Worm (Caenorhabditis elegans) whole organism, late embryonic: ENCODE data around the gene C03E10.3.
"Not testable (repeated sequence)": the region's sequence is repeated elsewhere in the genome, so short reads cannot be mapped to it uniquely, and the experiment has no call there.

ENCODE experiments used
- C08G9.2 ChIP-seq: sonication (generic microtip); optimal IDR thresholded peaks from 2 replicates; lab custom pipeline; 2016; ENCODE audit warnings: mild to moderate bottlenecking, missing genetic modification characterization, moderate library complexity, missing compliant biosample characterization
- F13H6.1 ChIP-seq: sonication (generic microtip); optimal IDR thresholded peaks from 2 replicates; lab custom pipeline; 2016; ENCODE audit warnings: missing genetic modification characterization, missing compliant biosample characterization
- T23F11.4 ChIP-seq: fragments of 200-800 bp; sonication (Bioruptor generic); optimal IDR thresholded peaks from 2 replicates; lab custom pipeline; 2018; ENCODE audit warnings: mild to moderate bottlenecking, missing genetic modification characterization, missing compliant biosample characterization
- Y22D7AL.16 ChIP-seq: sonication (generic microtip); optimal IDR thresholded peaks from 2 replicates; lab custom pipeline; 2016; ENCODE audit warnings: missing genetic modification characterization, missing compliant biosample characterization
- ahr-1 ChIP-seq: sonication (generic microtip); optimal IDR thresholded peaks from 2 replicates; lab custom pipeline; 2016; ENCODE audit warnings: missing genetic modification characterization, missing compliant biosample characterization
- ama-1 ChIP-seq: fragments of 150-350 bp; optimal IDR thresholded peaks from 2 replicates; lab custom pipeline; 2014
- ceh-18 ChIP-seq: sonication (generic microtip); optimal IDR thresholded peaks from 2 replicates; lab custom pipeline; 2016; ENCODE audit warnings: missing genetic modification characterization, missing compliant biosample characterization
- ceh-19 ChIP-seq: fragments of 200-800 bp; sonication (Bioruptor generic); optimal IDR thresholded peaks from 2 replicates; lab custom pipeline; 2018; ENCODE audit warnings: mild to moderate bottlenecking, missing genetic modification characterization, missing compliant biosample characterization
- ceh-2 ChIP-seq: sonication (generic microtip); optimal IDR thresholded peaks from 2 replicates; lab custom pipeline; 2016; ENCODE audit warnings: missing genotype, missing genetic modification characterization, missing compliant biosample characterization
- ceh-22 ChIP-seq: sonication (generic microtip); optimal IDR thresholded peaks from 2 replicates; lab custom pipeline; 2017; ENCODE audit warnings: missing biosample characterization, missing genetic modification characterization
- ceh-24 ChIP-seq: sonication (generic microtip); optimal IDR thresholded peaks from 2 replicates; lab custom pipeline; 2016; ENCODE audit warnings: mild to moderate bottlenecking, missing genetic modification characterization, missing compliant biosample characterization
- ceh-34 ChIP-seq: sonication (generic microtip); optimal IDR thresholded peaks from 2 replicates; lab custom pipeline; 2016; ENCODE audit warnings: mild to moderate bottlenecking, missing genetic modification characterization, missing compliant biosample characterization
- ceh-45 ChIP-seq: fragments of 200-800 bp; sonication (Bioruptor generic); IDR thresholded peaks from 2 replicates; pipeline ENCODE4 v1.3.6; 2022; ENCODE audit warnings: missing genetic modification reagents, missing genetic modification characterization, missing compliant biosample characterization
- che-1 ChIP-seq: sonication (generic microtip); optimal IDR thresholded peaks from 2 replicates; lab custom pipeline; 2016; ENCODE audit warnings: mild to moderate bottlenecking, missing genetic modification characterization, missing compliant biosample characterization
- dve-1 ChIP-seq: sonication (generic microtip); optimal IDR thresholded peaks from 2 replicates; lab custom pipeline; 2017; ENCODE audit warnings: antibody characterized with exemption, mild to moderate bottlenecking, missing genetic modification characterization, missing compliant biosample characterization
- elt-4 ChIP-seq: sonication (generic microtip); optimal IDR thresholded peaks from 2 replicates; lab custom pipeline; 2016; ENCODE audit warnings: missing genetic modification characterization, missing compliant biosample characterization
- ets-4 ChIP-seq: sonication (generic microtip); optimal IDR thresholded peaks from 2 replicates; lab custom pipeline; 2016; ENCODE audit warnings: missing genetic modification characterization, missing compliant biosample characterization
- eyg-1 ChIP-seq: sonication (generic microtip); optimal IDR thresholded peaks from 2 replicates; lab custom pipeline; 2016; ENCODE audit warnings: missing genotype, missing genetic modification characterization, missing compliant biosample characterization
- fax-1 ChIP-seq: sonication (generic microtip); optimal IDR thresholded peaks from 2 replicates; lab custom pipeline; 2016; ENCODE audit warnings: missing genotype, missing genetic modification characterization, missing compliant biosample characterization
- fkh-10 ChIP-seq: fragments of 150-350 bp; optimal IDR thresholded peaks from 2 replicates; lab custom pipeline; 2014; ENCODE audit warnings: missing biosample characterization, missing genetic modification reagents, missing genetic modification characterization
- gmeb-2 ChIP-seq: sonication (generic microtip); optimal IDR thresholded peaks from 2 replicates; lab custom pipeline; 2016; ENCODE audit warnings: missing genetic modification characterization, inconsistent platforms, missing compliant biosample characterization
- hlh-13 ChIP-seq: fragments of 200-800 bp; sonication (Bioruptor generic); optimal IDR thresholded peaks from 2 replicates; lab custom pipeline; 2018; ENCODE audit warnings: mild to moderate bottlenecking, missing genetic modification characterization, missing compliant biosample characterization
- hlh-15 ChIP-seq: sonication (generic microtip); optimal IDR thresholded peaks from 2 replicates; lab custom pipeline; 2016; ENCODE audit warnings: missing genetic modification characterization, missing compliant biosample characterization
- hlh-6 ChIP-seq: sonication (generic microtip); optimal IDR thresholded peaks from 2 replicates; lab custom pipeline; 2016; ENCODE audit warnings: missing genotype, missing genetic modification characterization, missing compliant biosample characterization
- hlh-8 ChIP-seq: sonication (generic microtip); optimal IDR thresholded peaks from 2 replicates; lab custom pipeline; 2016; ENCODE audit warnings: missing genotype, missing genetic modification characterization, missing compliant biosample characterization
- lim-6 ChIP-seq: sonication (generic microtip); optimal IDR thresholded peaks from 2 replicates; lab custom pipeline; 2016; ENCODE audit warnings: missing genetic modification characterization, missing compliant biosample characterization
- madf-2 ChIP-seq: sonication (generic microtip); optimal IDR thresholded peaks from 2 replicates; lab custom pipeline; 2017; ENCODE audit warnings: missing genetic modification characterization, missing compliant biosample characterization
- mec-3 ChIP-seq: sonication (generic microtip); optimal IDR thresholded peaks from 2 replicates; lab custom pipeline; 2016; ENCODE audit warnings: borderline replicate concordance, missing genetic modification characterization, missing compliant biosample characterization
- nfya-1 ChIP-seq: sonication (generic microtip); optimal IDR thresholded peaks from 2 replicates; lab custom pipeline; 2017; ENCODE audit warnings: missing genetic modification characterization, mild to moderate bottlenecking, missing compliant biosample characterization, antibody characterized with exemption, moderate library complexity
- nhr-11 ChIP-seq: fragments of 150-350 bp; optimal IDR thresholded peaks from 2 replicates; lab custom pipeline; 2014; ENCODE audit warnings: missing biosample characterization, missing genetic modification characterization
- nhr-232 ChIP-seq: sonication (generic microtip); optimal IDR thresholded peaks from 2 replicates; lab custom pipeline; 2016; ENCODE audit warnings: missing genetic modification characterization, missing compliant biosample characterization
- npax-4 ChIP-seq: sonication (generic microtip); optimal IDR thresholded peaks from 2 replicates; lab custom pipeline; 2016; ENCODE audit warnings: missing genetic modification characterization, missing compliant biosample characterization
- odd-2 ChIP-seq: sonication (generic microtip); optimal IDR thresholded peaks from 2 replicates; lab custom pipeline; 2017; ENCODE audit warnings: antibody characterized with exemption, mild to moderate bottlenecking, missing genetic modification characterization, missing compliant biosample characterization
- pat-9 ChIP-seq: fragments of 200-800 bp; sonication (Bioruptor generic); optimal IDR thresholded peaks from 2 replicates; lab custom pipeline; 2018; ENCODE audit warnings: mild to moderate bottlenecking, missing genetic modification characterization, moderate library complexity, missing compliant biosample characterization
- pax-1 ChIP-seq: fragments of 150-350 bp; optimal IDR thresholded peaks from 2 replicates; lab custom pipeline; 2014; ENCODE audit warnings: missing biosample characterization, missing genetic modification characterization
- pha-2 ChIP-seq: sonication (generic microtip); optimal IDR thresholded peaks from 2 replicates; lab custom pipeline; 2017; ENCODE audit warnings: mild to moderate bottlenecking, missing genetic modification characterization, missing compliant biosample characterization
- pha-4 ChIP-seq: fragments of 150-350 bp; optimal IDR thresholded peaks from 2 replicates; lab custom pipeline; 2018; ENCODE audit warnings: missing biosample characterization, missing genetic modification reagents, missing genetic modification characterization
- pqm-1 ChIP-seq: sonication (generic microtip); optimal IDR thresholded peaks from 2 replicates; lab custom pipeline; 2016; ENCODE audit warnings: missing genetic modification characterization, missing compliant biosample characterization
- ref-2 ChIP-seq: sonication (generic microtip); optimal IDR thresholded peaks from 2 replicates; lab custom pipeline; 2016; ENCODE audit warnings: missing genetic modification characterization, missing compliant biosample characterization
- rnt-1 ChIP-seq: sonication (generic microtip); optimal IDR thresholded peaks from 2 replicates; lab custom pipeline; 2016; ENCODE audit warnings: missing genetic modification characterization, missing compliant biosample characterization
- sox-2 ChIP-seq: fragments of 200-800 bp; sonication (Bioruptor generic); IDR thresholded peaks from 2 replicates; pipeline ENCODE4 v1.3.6; 2022; ENCODE audit warnings: missing genetic modification reagents, missing genetic modification characterization, missing compliant biosample characterization
- syd-9 ChIP-seq: sonication (generic microtip); optimal IDR thresholded peaks from 2 replicates; lab custom pipeline; 2016; ENCODE audit warnings: mild to moderate bottlenecking, missing genetic modification characterization, moderate library complexity, missing compliant biosample characterization
- tbx-2 ChIP-seq: sonication (generic microtip); optimal IDR thresholded peaks from 2 replicates; lab custom pipeline; 2016; ENCODE audit warnings: missing genetic modification characterization, missing compliant biosample characterization
- tbx-7 ChIP-seq: sonication (generic microtip); optimal IDR thresholded peaks from 2 replicates; lab custom pipeline; 2016; ENCODE audit warnings: missing genotype, missing genetic modification characterization, missing compliant biosample characterization
- ttx-3 ChIP-seq: sonication (generic microtip); optimal IDR thresholded peaks from 2 replicates; lab custom pipeline; 2016; ENCODE audit warnings: missing genetic modification reagents, missing genetic modification characterization, missing compliant biosample characterization
- unc-3 ChIP-seq, 2 experiments: fragments of 200-800 bp in 1 of 2; sonication (Bioruptor generic) in 1 of 2; sonication (generic microtip) in 1 of 2; conservative IDR thresholded peaks in 1 of 2; optimal IDR thresholded peaks in 1 of 2; 2 replicates each; pipeline versions ENCODE4 v1.3.6 to Lab custom; 2016 to 2022; ENCODE audit warnings: missing compliant biosample characterization in 2 of 2, missing genetic modification characterization in 2 of 2, missing genetic modification reagents in 1 of 2
- unc-42 ChIP-seq: sonication (generic microtip); optimal IDR thresholded peaks from 2 replicates; lab custom pipeline; 2016; ENCODE audit warnings: missing genotype, missing genetic modification characterization, missing compliant biosample characterization
- unc-55 ChIP-seq: sonication (generic microtip); optimal IDR thresholded peaks from 2 replicates; lab custom pipeline; 2017; ENCODE audit warnings: missing biosample characterization, missing genetic modification reagents, missing genetic modification characterization
- zip-5 ChIP-seq: sonication (generic microtip); optimal IDR thresholded peaks from 2 replicates; lab custom pipeline; 2016; ENCODE audit warnings: missing genetic modification characterization, missing compliant biosample characterization
- ztf-16 ChIP-seq: sonication (generic microtip); optimal IDR thresholded peaks from 2 replicates; lab custom pipeline; 2017; ENCODE audit warnings: missing genetic modification characterization, missing compliant biosample characterization

The C03E10.3 gene

DNA sequence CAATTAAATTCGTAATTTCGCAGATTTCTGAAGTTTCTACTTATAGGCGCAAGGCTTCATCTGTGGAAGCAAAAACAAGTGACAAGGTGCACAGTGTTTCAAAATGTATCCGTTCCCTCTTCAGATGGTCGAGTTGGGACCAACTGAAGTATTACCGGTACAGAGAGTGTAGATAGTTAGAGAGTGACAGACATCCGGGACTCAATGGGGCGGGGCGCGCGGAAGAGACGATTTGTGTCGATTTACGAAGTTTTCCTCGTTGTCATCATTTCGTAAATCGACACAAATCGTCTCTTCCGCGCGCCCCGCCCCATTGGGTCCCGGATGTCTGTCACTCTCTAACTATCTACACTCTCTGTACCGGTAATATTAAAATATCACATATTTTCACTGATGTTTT is at the start of gene C03E10.3:
Gene C03E10.3 (plus strand): TSS at position 301 of the 400 bp plus-strand sequence.
- not testable (repeated sequence) for TF ChIP-seq ets-4 (tag; lab: Kevin White, UChicago); ceh-45 (GFP tag; lab: Robert Waterston, UW); pat-9 (tag; lab: Kevin White, UChicago)

DNA sequence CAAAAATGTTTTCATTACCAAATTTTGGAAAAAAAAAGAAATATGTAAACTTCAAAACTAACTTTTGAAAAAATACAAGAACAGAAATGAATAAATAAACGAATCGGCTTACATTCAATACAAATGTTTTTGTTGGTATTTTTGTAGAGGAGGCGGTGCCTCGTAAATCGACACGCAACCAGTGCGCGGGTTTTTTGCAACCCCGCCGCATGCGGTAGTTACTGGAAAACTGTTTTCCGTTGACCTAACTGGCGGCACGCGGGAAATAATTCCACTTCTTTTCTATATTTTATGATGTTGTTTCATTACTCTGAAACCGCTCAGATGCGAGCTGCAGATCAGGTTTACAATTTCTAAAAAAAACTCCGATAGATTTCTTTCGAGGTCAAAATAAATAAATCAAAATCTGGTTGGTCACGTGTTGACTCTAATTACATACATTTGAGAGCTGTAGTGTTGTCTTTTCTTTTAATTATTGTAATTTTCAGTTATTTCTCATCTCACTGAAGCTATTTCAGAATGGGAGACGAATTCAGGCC is 47.0 kb upstream of the C03E10.3 start, which contains the start of the genes dvc-1 and ima-1:
Gene dvc-1 (minus strand): TSS at position 145 of the 539 bp plus-strand sequence.
Gene ima-1 (plus strand): TSS at position 489 of the 539 bp plus-strand sequence.
- TF ChIP-seq elt-4 (no peak), mec-3 (tag; lab: Kevin White, UChicago) (no peak), hlh-6 (tag; lab: Kevin White, UChicago) (peak; percentile 81), ref-2 (tag; lab: Kevin White, UChicago) (peak; percentile 65), nfya-1 (peak; percentile 75), ceh-18 (tag; lab: Kevin White, UChicago) (peak; percentile 24), nhr-11 (tag; lab: Kevin White, UChicago) (no peak), ttx-3 (tag; lab: Kevin White, UChicago) (peak; percentile 75), dve-1 (peak; percentile 41), tbx-2 (peak; percentile 77), npax-4 (tag; lab: Kevin White, UChicago) (peak; percentile 41), ztf-16 (tag; lab: Kevin White, UChicago) (peak; percentile 82), hlh-8 (tag; lab: Kevin White, UChicago) (peak; percentile 48), pax-1 (tag; lab: Kevin White, UChicago) (peak; percentile 25), ceh-22 (tag; lab: Kevin White, UChicago) (no peak), pat-9 (tag; lab: Kevin White, UChicago) (peak; percentile 71), ceh-45 (GFP tag; lab: Robert Waterston, UW) (0 out of 2 replicates have a peak, but pooled peaks have one; percentile 51), ets-4 (tag; lab: Kevin White, UChicago) (peak; percentile 23), sox-2 (GFP tag; lab: Robert Waterston, UW) (peak; percentile 46), pqm-1 (tag; lab: Kevin White, UChicago) (no peak), eyg-1 (peak; percentile 4), nhr-232 (tag; lab: Kevin White, UChicago) (peak; percentile 66), ceh-19 (peak; percentile 66), tbx-7 (tag; lab: Kevin White, UChicago) (no peak), fkh-10 (GFP tag; lab: Kevin White, UChicago) (no peak), ceh-24 (tag; lab: Kevin White, UChicago) (peak; percentile 26), syd-9 (tag; lab: Kevin White, UChicago) (peak; percentile 74), odd-2 (tag; lab: Kevin White, UChicago) (peak; percentile 70), rnt-1 (tag; lab: Kevin White, UChicago) (peak; percentile 76), madf-2 (tag; lab: Kevin White, UChicago) (peak; percentile 38), Y22D7AL.16 (tag; lab: Kevin White, UChicago) (peak; percentile 45), ahr-1 (tag; lab: Kevin White, UChicago) (peak; percentile 76), ceh-34 (tag; lab: Kevin White, UChicago) (peak; percentile 87), C08G9.2 (peak; percentile 69), fax-1 (tag; lab: Kevin White, UChicago) (peak; percentile 66), F13H6.1 (tag; lab: Kevin White, UChicago) (peak; percentile 76), unc-55 (GFP tag; lab: Kevin White, UChicago) (no peak), che-1 (tag; lab: Kevin White, UChicago) (peak; percentile 59), gmeb-2 (tag; lab: Kevin White, UChicago) (peak; percentile 63), pha-2 (tag; lab: Kevin White, UChicago) (no peak), unc-3 (GFP tag; conservative IDR thresholded peaks at IDR 0.05; lab: Robert Waterston, UW) (peak; percentile 55; the same call in 1 of the 2 replicates), unc-3 (tag; optimal IDR thresholded peaks at IDR 0.05; lab: Kevin White, UChicago) (peak; percentile 68), pha-4 (no peak), unc-42 (tag; lab: Kevin White, UChicago) (peak; percentile 28), hlh-15 (tag; lab: Kevin White, UChicago) (peak; percentile 70), T23F11.4 (peak; percentile 22), hlh-13 (peak; percentile 40), ceh-2 (tag; lab: Kevin White, UChicago) (peak; percentile 79), zip-5 (tag; lab: Kevin White, UChicago) (peak; percentile 68), lim-6 (tag; lab: Kevin White, UChicago) (peak; percentile 42), ama-1 (lab: Kevin White, UChicago) (no peak)
